Worm (Caenorhabditis elegans): ENCODE data around the gene T06A1.1.
A peak's percentile ranks its signal among the peaks of the same experiment; 100 is the strongest.

T06A1.1 gene

DNA sequence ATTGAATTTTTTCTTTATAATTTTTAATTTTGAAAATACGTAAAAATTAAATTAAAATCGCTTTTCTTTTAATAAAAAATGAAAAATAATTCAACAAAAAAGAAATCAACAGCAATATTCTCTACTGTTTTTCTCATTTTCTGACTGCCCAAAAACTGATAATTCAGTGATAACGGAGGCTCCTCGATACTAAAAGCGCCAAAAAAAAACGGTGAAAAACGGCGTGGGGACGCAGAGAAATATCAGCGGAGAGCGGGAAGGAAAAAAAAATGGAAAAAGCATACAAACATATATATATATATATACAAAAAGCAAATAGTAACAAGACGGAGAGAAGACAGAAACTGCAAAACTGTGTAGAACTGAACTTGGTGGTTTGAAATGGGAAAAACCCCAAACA is 42.3 kb downstream of the T06A1.1 start:
- TF ChIP-seq pqm-1 (tag; optimal IDR thresholded peaks at IDR 0.05) (peak; percentile 51), lsy-12 (tag; optimal IDR thresholded peaks at IDR 0.05) (no peak), nfya-1 (tag; optimal IDR thresholded peaks at IDR 0.05; ENCODE audit: insufficient read depth) (no peak), zag-1 (tag; optimal IDR thresholded peaks at IDR 0.05) (no peak), mdl-1 (tag; optimal IDR thresholded peaks at IDR 0.05) (no peak), eor-1 (tag; optimal IDR thresholded peaks at IDR 0.05) (no peak), ceh-9 (tag; optimal IDR thresholded peaks at IDR 0.05) (no peak), elt-2 (tag; optimal IDR thresholded peaks at IDR 0.05) (peak; percentile 78), ztf-11 (tag; optimal IDR thresholded peaks at IDR 0.05) (no peak), pha-4 (tag; optimal IDR thresholded peaks at IDR 0.05) (peak; percentile 61), nhr-237 (tag; optimal IDR thresholded peaks at IDR 0.05) (no peak)

DNA sequence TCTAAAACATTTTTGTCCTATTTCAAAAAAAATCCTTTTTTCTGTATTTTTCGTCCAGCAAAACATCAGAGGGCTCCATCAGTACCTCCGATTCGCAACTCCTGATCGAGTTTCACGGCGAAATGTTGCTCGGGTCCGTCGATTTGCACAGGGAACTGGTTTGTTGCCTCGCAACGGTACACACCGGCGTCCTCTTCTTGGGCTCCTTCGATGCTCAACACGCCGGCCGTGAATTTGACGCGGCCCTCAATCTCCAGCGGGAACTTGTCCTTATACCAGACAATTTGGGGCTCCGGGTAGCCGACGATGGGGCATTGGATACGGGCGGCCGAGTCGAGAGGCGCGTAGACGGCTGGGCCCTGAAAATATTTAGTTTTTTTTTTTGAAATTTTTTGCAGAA is 47.4 kb downstream of the T06A1.1 start:
- no peak for TF ChIP-seq fos-1 (tag; optimal IDR thresholded peaks at IDR 0.05)
- TF ChIP-seq zag-1 (tag; optimal IDR thresholded peaks at IDR 0.05) = no peak
- no peak for TF ChIP-seq nhr-76 (tag; optimal IDR thresholded peaks at IDR 0.05)
- TF ChIP-seq elt-2 (tag; optimal IDR thresholded peaks at IDR 0.05) = no peak
- TF ChIP-seq hmg-11 (tag; optimal IDR thresholded peaks at IDR 0.05) = no peak
- no peak for TF ChIP-seq ztf-11 (tag; optimal IDR thresholded peaks at IDR 0.05)
- TF ChIP-seq nhr-23 (tag; optimal IDR thresholded peaks at IDR 0.05) = no peak
- no peak for TF ChIP-seq unc-39 (tag; optimal IDR thresholded peaks at IDR 0.05)
- TF ChIP-seq sea-2 (GFP tag; optimal IDR thresholded peaks at IDR 0.05) = no peak
- no peak for TF ChIP-seq unc-62 (GFP tag; optimal IDR thresholded peaks at IDR 0.05)
- no peak for TF ChIP-seq nhr-12 (tag; optimal IDR thresholded peaks at IDR 0.05)
- no peak for TF ChIP-seq nfya-1 (tag; optimal IDR thresholded peaks at IDR 0.05; ENCODE audit: insufficient read depth)
- TF ChIP-seq nhr-43 (tag; optimal IDR thresholded peaks at IDR 0.05; ENCODE audit: poor library complexity, severe bottlenecking) = no peak

DNA sequence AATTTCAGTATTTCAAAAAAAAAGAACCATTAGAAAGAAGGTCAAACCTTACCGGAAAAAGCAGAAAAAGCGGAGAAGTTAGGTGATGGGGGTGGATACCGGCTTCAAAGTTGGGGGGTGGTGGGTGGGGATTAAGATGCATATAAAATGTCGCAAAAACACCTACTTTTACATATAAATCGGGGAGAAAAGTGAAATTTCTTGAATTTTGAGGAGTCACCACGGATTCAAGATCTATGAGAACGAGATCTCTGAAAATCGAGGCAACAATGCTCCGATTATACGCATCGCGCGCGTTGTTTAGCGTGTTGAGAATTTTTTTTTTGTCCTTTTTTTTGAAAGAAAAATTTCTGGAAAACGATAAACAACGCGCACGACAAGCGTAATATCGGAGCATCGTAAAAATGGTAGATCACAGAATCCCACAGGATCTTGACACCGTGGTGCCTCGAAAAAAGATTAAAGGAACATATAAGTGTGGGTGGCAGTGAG is 49.8 kb downstream of the T06A1.1 start:
- TF ChIP-seq lsy-12 (tag; optimal IDR thresholded peaks at IDR 0.05) = peak; percentile 84
- no peak for TF ChIP-seq fkh-2 (tag; optimal IDR thresholded peaks at IDR 0.05)
- peak; percentile 0 for TF ChIP-seq lin-15B (tag; optimal IDR thresholded peaks at IDR 0.05)
- TF ChIP-seq pha-4 (tag; optimal IDR thresholded peaks at IDR 0.05) = peak; percentile 10
- no peak for TF ChIP-seq eor-1 (tag; optimal IDR thresholded peaks at IDR 0.05)
- no peak for TF ChIP-seq egl-27 (tag; optimal IDR thresholded peaks at IDR 0.05)
- no peak for TF ChIP-seq ceh-28 (tag; optimal IDR thresholded peaks at IDR 0.05)
- TF ChIP-seq ztf-4 (tag; optimal IDR thresholded peaks at IDR 0.05) = peak; percentile 74
- TF ChIP-seq sea-2 (GFP tag; optimal IDR thresholded peaks at IDR 0.05) = no peak
- peak; percentile 33 for TF ChIP-seq elt-2 (tag; optimal IDR thresholded peaks at IDR 0.05)
- peak; percentile 75 for TF ChIP-seq ama-1 (optimal IDR thresholded peaks at IDR 0.05)

DNA sequence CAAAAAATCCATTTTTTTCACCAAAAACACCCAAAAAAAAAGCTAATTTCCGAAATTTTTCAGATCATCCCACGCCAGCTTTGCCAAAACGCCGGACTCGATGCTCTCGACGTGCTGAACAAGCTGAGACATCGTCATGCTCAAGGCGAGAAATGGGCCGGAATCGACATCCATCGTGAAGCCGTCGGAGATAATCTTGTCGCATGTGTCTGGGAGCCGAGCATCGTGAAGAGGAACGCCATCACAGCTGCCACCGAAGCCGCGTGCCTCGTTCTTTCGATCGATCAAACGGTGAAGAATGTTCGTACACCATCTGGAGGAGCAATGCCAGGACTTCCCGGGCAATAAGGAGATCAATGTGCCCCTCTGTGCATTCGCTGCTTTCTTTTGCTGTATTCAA is 50.6 kb downstream of the T06A1.1 start:
- TF ChIP-seq R02D3.7 (tag; optimal IDR thresholded peaks at IDR 0.05) (no peak), jun-1 (tag; optimal IDR thresholded peaks at IDR 0.05) (no peak), sea-2 (GFP tag; optimal IDR thresholded peaks at IDR 0.05) (no peak), ceh-28 (tag; optimal IDR thresholded peaks at IDR 0.05) (no peak), unc-62 (GFP tag; optimal IDR thresholded peaks at IDR 0.05) (no peak), tbx-2 (tag; optimal IDR thresholded peaks at IDR 0.05) (no peak), zag-1 (tag; optimal IDR thresholded peaks at IDR 0.05) (no peak), pqm-1 (tag; optimal IDR thresholded peaks at IDR 0.05) (no peak), snpc-4 (tag; optimal IDR thresholded peaks at IDR 0.05) (no peak), ztf-11 (tag; optimal IDR thresholded peaks at IDR 0.05) (no peak), mml-1 (tag; optimal IDR thresholded peaks at IDR 0.05) (no peak), elt-1 (tag; optimal IDR thresholded peaks at IDR 0.05) (no peak), fkh-2 (tag; optimal IDR thresholded peaks at IDR 0.05) (no peak), nhr-23 (tag; optimal IDR thresholded peaks at IDR 0.05) (no peak), nhr-43 (tag; optimal IDR thresholded peaks at IDR 0.05; ENCODE audit: poor library complexity, severe bottlenecking) (no peak), fkh-10 (GFP tag; optimal IDR thresholded peaks at IDR 0.05) (no peak), fos-1 (tag; optimal IDR thresholded peaks at IDR 0.05) (no peak)

Measured in whole organism, L3 larva.